Worm (Caenorhabditis elegans) whole organism, early embryonic: ENCODE measurements around the gene dot-1.5.

Source experiments
- B0310.2 ChIP-seq: sonication (generic microtip); optimal IDR thresholded peaks from 2 replicates; lab custom pipeline; 2016; ENCODE audit warnings: mild to moderate bottlenecking, missing genetic modification characterization, missing compliant biosample characterization
- ama-1 ChIP-seq: fragments of 150-350 bp; optimal IDR thresholded peaks from 2 replicates; lab custom pipeline; 2014
- ceh-13 ChIP-seq: fragments of 200-800 bp; sonication (Bioruptor generic); optimal IDR thresholded peaks from 2 replicates; lab custom pipeline; 2018; ENCODE audit warnings: mild to moderate bottlenecking, missing genetic modification characterization, missing compliant biosample characterization
- flt-1 ChIP-seq: fragments of 200-800 bp; sonication (Bioruptor generic); IDR thresholded peaks from 2 replicates; pipeline ENCODE4 v1.3.6; 2022; ENCODE audit warnings: missing genetic modification characterization, missing compliant biosample characterization
- hmbx-1 ChIP-seq: sonication (generic microtip); optimal IDR thresholded peaks from 2 replicates; lab custom pipeline; 2016; ENCODE audit warnings: mild to moderate bottlenecking, missing genetic modification characterization, missing compliant biosample characterization
- hmg-4 ChIP-seq: fragments of 200-800 bp; sonication (Bioruptor generic); optimal IDR thresholded peaks from 2 replicates; lab custom pipeline; 2018; ENCODE audit warnings: mild to moderate bottlenecking, missing genetic modification characterization, missing compliant biosample characterization
- hnd-1 ChIP-seq: sonication (generic microtip); optimal IDR thresholded peaks from 2 replicates; lab custom pipeline; 2016; ENCODE audit warnings: missing genetic modification characterization, missing compliant biosample characterization
- pes-1 ChIP-seq: fragments of 200-800 bp; sonication (Bioruptor generic); IDR thresholded peaks from 2 replicates; pipeline ENCODE4 v1.3.6; 2022; ENCODE audit warnings: missing genetic modification reagents, missing genetic modification characterization, missing compliant biosample characterization
- scrt-1 ChIP-seq: fragments of 200-800 bp; sonication (Bioruptor generic); IDR thresholded peaks from 2 replicates; pipeline ENCODE4 v1.3.6; 2022; ENCODE audit warnings: missing genetic modification characterization, missing compliant biosample characterization
- sea-1 ChIP-seq: fragments of 200-800 bp; sonication (Bioruptor generic); conservative IDR thresholded peaks from 2 replicates; pipeline ENCODE4 v1.3.6; 2022; ENCODE audit warnings: missing genetic modification characterization, missing compliant biosample characterization
- tbx-11 ChIP-seq: fragments of 200-800 bp; sonication (Bioruptor generic); IDR thresholded peaks from 2 replicates; pipeline ENCODE4 v1.3.6; 2022; ENCODE audit warnings: missing genetic modification characterization, missing compliant biosample characterization
- tbx-37 ChIP-seq: fragments of 200-800 bp; sonication (Bioruptor generic); conservative IDR thresholded peaks from 2 replicates; pipeline ENCODE4 v1.3.6; 2022; ENCODE audit warnings: missing genetic modification reagents, missing genetic modification characterization, missing compliant biosample characterization

DNA sequence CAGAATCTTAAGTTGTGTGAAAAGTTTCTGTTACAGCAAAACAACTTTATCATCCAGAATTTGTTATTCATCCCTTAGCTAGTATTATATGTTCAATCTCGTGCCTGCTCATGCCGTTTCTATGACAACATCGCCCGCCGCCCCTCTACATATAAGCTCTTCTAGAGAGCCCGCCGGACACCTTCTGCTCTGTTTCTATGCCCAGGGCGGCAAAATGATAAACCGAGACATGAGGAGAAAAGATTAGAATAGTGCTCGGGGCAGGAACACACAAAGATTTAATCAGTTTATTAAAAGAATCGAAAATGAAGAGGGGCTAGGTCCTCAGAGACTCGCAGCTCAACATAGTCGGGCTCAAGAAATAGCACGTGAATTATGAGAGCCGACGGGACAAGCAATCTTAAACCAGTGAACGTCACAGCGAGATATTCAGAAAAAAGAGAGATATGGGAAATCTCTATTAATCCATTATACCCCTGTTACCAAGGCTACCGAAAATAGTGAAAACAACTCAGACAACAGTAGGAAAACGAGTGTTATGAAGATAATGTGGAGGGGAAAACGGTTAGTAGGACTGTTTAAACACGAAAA is 28.7 kb upstream of the dot-1.5 start:
- TF ChIP-seq ama-1 (lab: Kevin White, UChicago) (no peak), tbx-11 (GFP tag; lab: Robert Waterston, UW) (no peak), B0310.2 (tag; lab: Kevin White, UChicago) (no peak), sea-1 (no peak), pes-1 (0 out of 2 replicates have a peak, but pooled peaks have one; percentile 7), flt-1 (no peak), ceh-13 (GFP tag; lab: Kevin White, UChicago) (no peak), tbx-37 (GFP tag; lab: Robert Waterston, UW) (no peak), scrt-1 (GFP tag; lab: Robert Waterston, UW) (no peak), hmbx-1 (tag; lab: Kevin White, UChicago) (no peak), hnd-1 (tag; lab: Kevin White, UChicago) (no peak), hmg-4 (no peak)
